Worm (Caenorhabditis elegans): ENCODE measurements around the gene ZK829.7.

- TF ChIP-seq nhr-237 (tag; optimal IDR thresholded peaks at IDR 0.05) = no peak
- TF ChIP-seq unc-62 (GFP tag; optimal IDR thresholded peaks at IDR 0.05) = no peak
- TF ChIP-seq ztf-4 (tag; optimal IDR thresholded peaks at IDR 0.05) = no peak
- TF ChIP-seq fkh-10 (GFP tag; optimal IDR thresholded peaks at IDR 0.05) = no peak
Observed at ce11 chrIV:11915768-11916453, 45.4 kb downstream of the ZK829.7 start, which contains the start of gene ZK822.9.

All from whole organism, L3 larva.